Fruit fly (Drosophila melanogaster) whole organism, embryonic: ENCODE data around the gene CG11986.

Experiments used
- Ada2b ChIP-seq: fragments of 200-800 bp; sonication (Bioruptor generic); IDR thresholded peaks from 2 replicates; pipeline ENCODE4 v1.3.6; 2022; ENCODE audit warnings: missing biosample characterization, missing genetic modification characterization
- Adf1 ChIP-seq: fragments of 200-800 bp; sonication (Bioruptor generic); IDR thresholded peaks from 2 replicates; pipeline ENCODE4 v1.3.6; 2022; ENCODE audit warnings: missing biosample characterization, missing genetic modification characterization
- Atf-2 ChIP-seq: fragments of 200-800 bp; sonication (Bioruptor generic); optimal IDR thresholded peaks from 2 replicates; lab custom pipeline; 2016; ENCODE audit warnings: missing biosample characterization, missing genetic modification characterization
- B-H2 ChIP-seq: fragments of 200-800 bp; sonication (Bioruptor generic); optimal IDR thresholded peaks from 2 replicates; lab custom pipeline; 2018; ENCODE audit warnings: missing biosample characterization, mild to moderate bottlenecking, missing genetic modification characterization
- CG10274 ChIP-seq: fragments of 200-800 bp; sonication (Bioruptor generic); optimal IDR thresholded peaks from 3 replicates; lab custom pipeline; 2017; ENCODE audit warnings: missing biosample characterization, mild to moderate bottlenecking, missing genetic modification characterization
- CG10321 ChIP-seq: fragments of 200-800 bp; sonication (Bioruptor generic); IDR thresholded peaks from 2 replicates; pipeline ENCODE4 v1.3.6; 2022; ENCODE audit warnings: missing biosample characterization, missing genetic modification characterization
- CG11723 ChIP-seq: fragments of 200-800 bp; sonication (Bioruptor generic); optimal IDR thresholded peaks from 2 replicates; lab custom pipeline; 2017; ENCODE audit warnings: missing biosample characterization, mild to moderate bottlenecking, missing genetic modification characterization
- CG12236 ChIP-seq: fragments of 200-800 bp; sonication (Bioruptor generic); optimal IDR thresholded peaks from 2 replicates; lab custom pipeline; 2016; ENCODE audit warnings: missing biosample characterization, missing genetic modification characterization
- CG13296 ChIP-seq: fragments of 200-800 bp; sonication (Bioruptor generic); optimal IDR thresholded peaks from 3 replicates; lab custom pipeline; 2018; ENCODE audit warnings: missing biosample characterization, mild to moderate bottlenecking, missing genetic modification characterization
- CG1603 ChIP-seq: fragments of 200-800 bp; sonication (Bioruptor generic); optimal IDR thresholded peaks from 2 replicates; lab custom pipeline; 2019; ENCODE audit warnings: missing biosample characterization, mild to moderate bottlenecking, missing genetic modification characterization, moderate library complexity
- CG1792 ChIP-seq: fragments of 200-800 bp; sonication (Bioruptor generic); optimal IDR thresholded peaks from 2 replicates; lab custom pipeline; 2016; ENCODE audit warnings: missing biosample characterization, missing genetic modification characterization
- CG18476 ChIP-seq: fragments of 200-800 bp; sonication (Bioruptor generic); optimal IDR thresholded peaks from 2 replicates; lab custom pipeline; 2016; ENCODE audit warnings: missing biosample characterization, mild to moderate bottlenecking, missing genetic modification characterization
- CG2129 ChIP-seq: fragments of 200-800 bp; sonication (Bioruptor generic); IDR thresholded peaks from 2 replicates; pipeline ENCODE4 v1.3.6; 2022; ENCODE audit warnings: missing biosample characterization, missing genetic modification characterization; ENCODE audit not compliant: partially characterized antibody
- CG2202 ChIP-seq: fragments of 200-800 bp; sonication (Bioruptor generic); optimal IDR thresholded peaks from 2 replicates; lab custom pipeline; 2018; ENCODE audit warnings: missing biosample characterization, mild to moderate bottlenecking, missing genetic modification characterization
- CG2875 ChIP-seq: fragments of 200-800 bp; sonication (Bioruptor generic); optimal IDR thresholded peaks from 2 replicates; lab custom pipeline; 2017; ENCODE audit warnings: missing biosample characterization, mild to moderate bottlenecking, missing genetic modification characterization, missing genetic modification reagents
- CG30431 ChIP-seq: fragments of 200-800 bp; sonication (Bioruptor generic); optimal IDR thresholded peaks from 2 replicates; lab custom pipeline; 2017; ENCODE audit warnings: missing biosample characterization, missing genetic modification characterization
- CG31388 ChIP-seq: fragments of 200-800 bp; sonication (Bioruptor generic); optimal IDR thresholded peaks from 2 replicates; lab custom pipeline; 2016; ENCODE audit warnings: missing biosample characterization, missing genetic modification characterization
- CG31441 ChIP-seq: fragments of 200-800 bp; sonication (Bioruptor generic); IDR thresholded peaks from 2 replicates; pipeline ENCODE4 v1.3.6; 2022; ENCODE audit warnings: missing biosample characterization, missing genetic modification characterization
- CG33557 ChIP-seq: fragments of 200-800 bp; sonication (Bioruptor generic); optimal IDR thresholded peaks from 2 replicates; lab custom pipeline; 2019; ENCODE audit warnings: missing biosample characterization, mild to moderate bottlenecking, missing genetic modification characterization, moderate library complexity
- CG3407 ChIP-seq: fragments of 200-800 bp; sonication (Bioruptor generic); optimal IDR thresholded peaks from 2 replicates; lab custom pipeline; 2018; ENCODE audit warnings: missing biosample characterization, mild to moderate bottlenecking, missing genetic modification characterization
- CG42726 ChIP-seq: fragments of 200-800 bp; sonication (Bioruptor generic); IDR thresholded peaks from 2 replicates; pipeline ENCODE4 v1.3.6; 2022; ENCODE audit warnings: missing biosample characterization, missing genetic modification characterization; ENCODE audit not compliant: partially characterized antibody
- CG6765 ChIP-seq: fragments of 200-800 bp; sonication (Bioruptor generic); optimal IDR thresholded peaks from 3 replicates; lab custom pipeline; 2017; ENCODE audit warnings: missing biosample characterization, mild to moderate bottlenecking, missing genetic modification characterization
- CG6854 ChIP-seq: fragments of 200-800 bp; sonication (Bioruptor generic); optimal IDR thresholded peaks from 3 replicates; lab custom pipeline; 2017; ENCODE audit warnings: missing biosample characterization, mild to moderate bottlenecking, missing genetic modification characterization
- CG9932 ChIP-seq: fragments of 200-800 bp; sonication (Bioruptor generic); IDR thresholded peaks from 2 replicates; pipeline ENCODE4 v1.3.6; 2022; ENCODE audit warnings: missing biosample characterization, missing genetic modification characterization
- CTCF ChIP-seq: fragments of 200-800 bp; sonication (Bioruptor generic); optimal IDR thresholded peaks from 2 replicates; lab custom pipeline; 2017; ENCODE audit warnings: missing biosample characterization, mild to moderate bottlenecking, missing genetic modification characterization, moderate library complexity
- CrebB ChIP-seq: fragments of 200-800 bp; sonication (Bioruptor generic); optimal IDR thresholded peaks from 3 replicates; lab custom pipeline; 2018; ENCODE audit warnings: missing biosample characterization, mild to moderate bottlenecking, missing genetic modification characterization
- Dad ChIP-seq: fragments of 200-800 bp; sonication (Bioruptor generic); optimal IDR thresholded peaks from 3 replicates; lab custom pipeline; 2016; ENCODE audit warnings: missing biosample characterization, missing genetic modification characterization
- Dek ChIP-seq: fragments of 200-800 bp; sonication (Bioruptor generic); optimal IDR thresholded peaks from 3 replicates; lab custom pipeline; 2019; ENCODE audit warnings: missing biosample characterization, mild to moderate bottlenecking, missing genetic modification characterization, moderate library complexity
- GATAe ChIP-seq: fragments of 200-800 bp; sonication (Bioruptor generic); conservative IDR thresholded peaks from 2 replicates; pipeline ENCODE4 v1.3.6; 2022; ENCODE audit warnings: missing biosample characterization, missing genetic modification characterization
- Hey ChIP-seq: fragments of 200-800 bp; sonication (Bioruptor generic); optimal IDR thresholded peaks from 3 replicates; lab custom pipeline; 2018; ENCODE audit warnings: missing biosample characterization, mild to moderate bottlenecking, missing genetic modification characterization
- HmgD ChIP-seq: fragments of 200-800 bp; sonication (Bioruptor generic); optimal IDR thresholded peaks from 3 replicates; lab custom pipeline; 2016; ENCODE audit warnings: missing biosample characterization, missing genetic modification characterization
- MBD-R2 ChIP-seq: fragments of 200-800 bp; sonication (Bioruptor generic); IDR thresholded peaks from 2 replicates; pipeline ENCODE4 v1.3.6; 2022; ENCODE audit warnings: missing biosample characterization, missing genetic modification characterization
- Mes4 ChIP-seq: fragments of 200-800 bp; sonication (Bioruptor generic); optimal IDR thresholded peaks from 2 replicates; lab custom pipeline; 2016; ENCODE audit warnings: missing biosample characterization, missing genetic modification characterization
- Rfx ChIP-seq: fragments of 200-800 bp; sonication (Bioruptor generic); IDR thresholded peaks from 2 replicates; pipeline ENCODE4 v1.3.6; 2022; ENCODE audit warnings: missing biosample characterization, missing genetic modification characterization
- Sry-β ChIP-seq: fragments of 200-800 bp; sonication (Bioruptor generic); optimal IDR thresholded peaks from 2 replicates; lab custom pipeline; 2018; ENCODE audit warnings: missing biosample characterization, mild to moderate bottlenecking, missing genetic modification characterization, moderate library complexity
- cas ChIP-seq: fragments of 200-800 bp; sonication (Bioruptor generic); IDR thresholded peaks from 2 replicates; pipeline ENCODE4 v1.3.6; 2022; ENCODE audit warnings: missing biosample characterization, missing genetic modification characterization
- cg ChIP-seq: fragments of 200-800 bp; sonication (Bioruptor generic); optimal IDR thresholded peaks from 3 replicates; lab custom pipeline; 2019; ENCODE audit warnings: missing biosample characterization, mild to moderate bottlenecking, missing genetic modification characterization, moderate library complexity
- chif ChIP-seq, 2 experiments: fragments of 200-800 bp; sonication (Bioruptor generic); optimal IDR thresholded peaks; 3 replicates each; lab custom pipeline; 2016; ENCODE audit warnings: missing biosample characterization in 2 of 2, missing genetic modification characterization in 2 of 2
- chinmo ChIP-seq: fragments of 200-800 bp; sonication (Bioruptor generic); IDR thresholded peaks from 4 replicates; pipeline ENCODE4 v1.3.6; 2022; ENCODE audit warnings: missing biosample characterization, missing genetic modification characterization; ENCODE audit not compliant: partially characterized antibody
- corto ChIP-seq: fragments of 200-800 bp; sonication (Bioruptor generic); optimal IDR thresholded peaks from 2 replicates; lab custom pipeline; 2016; ENCODE audit warnings: missing biosample characterization, mild to moderate bottlenecking, missing genetic modification characterization, moderate library complexity
- crc ChIP-seq: fragments of 200-800 bp; sonication (Bioruptor generic); optimal IDR thresholded peaks from 2 replicates; lab custom pipeline; 2016; ENCODE audit warnings: missing biosample characterization, missing genetic modification characterization
- dati ChIP-seq: fragments of 200-800 bp; sonication (Bioruptor generic); IDR thresholded peaks from 2 replicates; pipeline ENCODE4 v1.3.6; 2022; ENCODE audit warnings: missing biosample characterization, missing genetic modification characterization
- emc ChIP-seq: fragments of 200-800 bp; sonication (Bioruptor generic); optimal IDR thresholded peaks from 2 replicates; lab custom pipeline; 2016; ENCODE audit warnings: missing biosample characterization, missing genetic modification characterization
- fd96Cb ChIP-seq: fragments of 200-800 bp; sonication (Bioruptor generic); optimal IDR thresholded peaks from 2 replicates; lab custom pipeline; 2018; ENCODE audit warnings: missing biosample characterization, mild to moderate bottlenecking, missing genetic modification characterization, moderate library complexity
- gro ChIP-seq: fragments of 200-800 bp; sonication (Bioruptor generic); optimal IDR thresholded peaks from 2 replicates; lab custom pipeline; 2016; ENCODE audit warnings: missing biosample characterization, missing genetic modification characterization
- gsb-n ChIP-seq: fragments of 200-800 bp; sonication (Bioruptor generic); optimal IDR thresholded peaks from 3 replicates; lab custom pipeline; 2018; ENCODE audit warnings: missing biosample characterization, mild to moderate bottlenecking, missing genetic modification characterization
- jumu ChIP-seq: fragments of 200-800 bp; sonication (Bioruptor generic); optimal IDR thresholded peaks from 3 replicates; lab custom pipeline; 2016; ENCODE audit warnings: missing biosample characterization, missing genetic modification characterization
- ken ChIP-seq: fragments of 200-800 bp; sonication (Bioruptor generic); IDR thresholded peaks from 3 replicates; pipeline ENCODE4 v1.3.6; 2022; ENCODE audit warnings: missing biosample characterization, missing genetic modification characterization
- odd ChIP-seq: fragments of 200-800 bp; sonication (Bioruptor generic); optimal IDR thresholded peaks from 2 replicates; lab custom pipeline; 2017; ENCODE audit warnings: missing biosample characterization, mild to moderate bottlenecking, missing genetic modification characterization
- slbo ChIP-seq: fragments of 200-800 bp; sonication (Bioruptor generic); IDR thresholded peaks from 2 replicates; pipeline ENCODE4 v1.3.6; 2022; ENCODE audit warnings: missing biosample characterization, missing genetic modification characterization
- trem ChIP-seq: fragments of 200-800 bp; optimal IDR thresholded peaks from 3 replicates; lab custom pipeline; 2019; ENCODE audit warnings: missing biosample characterization, mild to moderate bottlenecking, missing genetic modification characterization, moderate library complexity

CG11986 gene

DNA sequence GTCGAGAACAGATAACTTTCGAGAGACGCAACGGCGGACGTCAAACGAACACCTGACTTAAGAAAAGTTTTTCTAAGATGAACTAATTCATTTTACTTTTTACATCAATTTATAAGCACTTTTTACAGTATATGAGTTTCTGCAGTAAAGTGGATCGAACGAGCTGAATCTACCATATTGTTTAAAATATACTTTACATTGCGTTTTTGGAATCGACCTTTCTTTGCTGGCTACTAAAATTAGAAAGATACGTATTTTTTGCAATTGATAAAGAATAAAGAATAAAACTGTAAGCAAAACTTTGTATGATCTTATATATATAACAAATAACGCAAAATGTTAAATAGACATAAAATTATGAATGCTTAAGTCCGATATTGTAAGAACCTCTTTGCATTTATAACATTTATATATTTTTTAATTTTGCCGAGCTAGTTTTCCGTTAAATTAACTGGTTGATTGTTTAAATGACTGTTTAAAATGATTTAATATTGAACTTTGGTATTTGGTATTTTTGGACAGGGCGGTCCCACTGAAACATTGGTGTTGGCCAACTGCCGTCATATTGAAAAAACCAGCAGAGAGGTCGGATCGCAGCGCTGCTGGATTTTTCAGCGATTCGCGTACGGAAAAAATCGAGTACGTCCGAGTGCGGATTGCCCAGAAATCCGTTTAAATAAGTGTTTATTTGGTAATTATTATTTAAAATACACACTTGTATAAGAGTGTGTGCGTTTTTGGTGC lies 36.9 kb downstream of the CG11986 start, which contains the start of gene Kdm2 (continued):
- TF ChIP-seq B-H2 (GFP tag; lab: Kevin White, UChicago) = peak; percentile 52
- no peak for TF ChIP-seq fd96Cb
- no peak for TF ChIP-seq Hey
- TF ChIP-seq crc (GFP tag; lab: Kevin White, UChicago) = no peak
- no peak for TF ChIP-seq HmgD (GFP tag; lab: Kevin White, UChicago)
- no peak for TF ChIP-seq CG1792 (GFP tag; lab: Kevin White, UChicago)
- TF ChIP-seq cas (GFP tag; lab: Robert Waterston, UW) = no peak
- TF ChIP-seq odd (GFP tag; lab: Kevin White, UChicago) = peak; percentile 40
- no peak for TF ChIP-seq MBD-R2 (GFP tag; lab: Robert Waterston, UW)
- no peak for TF ChIP-seq CG6854 (GFP tag; lab: Kevin White, UChicago)
- TF ChIP-seq CG10321 (GFP tag; lab: Robert Waterston, UW) = no peak
- no peak for TF ChIP-seq dati (GFP tag; lab: Robert Waterston, UW)
- no peak for TF ChIP-seq CG30431 (GFP tag; lab: Kevin White, UChicago)
- TF ChIP-seq CG1603 (tag; lab: Kevin White, UChicago) = peak; percentile 50
- TF ChIP-seq cg (GFP tag; lab: Kevin White, UChicago) = no peak
- TF ChIP-seq CTCF = peak; percentile 56
- no peak for TF ChIP-seq CG2202 (tag; lab: Kevin White, UChicago)
- peak; percentile 57 for TF ChIP-seq Dek (tag; lab: Kevin White, UChicago)
- TF ChIP-seq CG2875 (GFP tag; lab: Kevin White, UChicago) = no peak
- no peak for TF ChIP-seq CG33557 (GFP tag; lab: Kevin White, UChicago)
- no peak for TF ChIP-seq CG10274 (GFP tag; lab: Kevin White, UChicago)
- TF ChIP-seq gro (GFP tag; lab: Kevin White, UChicago) = peak; percentile 63
- no peak for TF ChIP-seq emc (GFP tag; lab: Kevin White, UChicago)
- no peak for TF ChIP-seq CG31441 (GFP tag; lab: Robert Waterston, UW)
- no peak for TF ChIP-seq slbo
- TF ChIP-seq Atf-2 (GFP tag; lab: Kevin White, UChicago) = no peak
- peak; percentile 39 for TF ChIP-seq CG13296 (GFP tag; lab: Kevin White, UChicago)
- no peak for TF ChIP-seq Rfx (GFP tag; lab: Robert Waterston, UW)
- no peak for TF ChIP-seq Sry-β (GFP tag; lab: Kevin White, UChicago)
- no peak for TF ChIP-seq CG2129
- no peak for TF ChIP-seq CG42726 (GFP tag; lab: Robert Waterston, UW)
- TF ChIP-seq Mes4 (GFP tag; lab: Kevin White, UChicago) = no peak
- no peak for TF ChIP-seq jumu (GFP tag; lab: Kevin White, UChicago)
- TF ChIP-seq Dad = no peak
- peak; percentile 30 for TF ChIP-seq gsb-n
- peak; percentile 57 for TF ChIP-seq CG6765 (GFP tag; lab: Kevin White, UChicago)
- TF ChIP-seq CG11723 (GFP tag; lab: Kevin White, UChicago) = no peak
- TF ChIP-seq CrebB (tag; lab: Kevin White, UChicago) = no peak
- TF ChIP-seq trem (tag; lab: Kevin White, UChicago) = peak; percentile 65
- no peak for TF ChIP-seq chinmo (GFP tag; lab: Robert Waterston, UW)
- no peak for TF ChIP-seq CG18476
- peak in 1 of 2 experiments; percentile 5 for TF ChIP-seq chif (GFP tag; optimal IDR thresholded peaks at IDR 0.05; lab: Kevin White, UChicago)
- TF ChIP-seq CG12236 (GFP tag; lab: Kevin White, UChicago) = no peak
- no peak for TF ChIP-seq Adf1 (GFP tag; lab: Robert Waterston, UW)
- TF ChIP-seq Ada2b (GFP tag; lab: Robert Waterston, UW) = no peak
- TF ChIP-seq ken (GFP tag; lab: Robert Waterston, UW) = no peak
- TF ChIP-seq corto (GFP tag; lab: Kevin White, UChicago) = peak; percentile 41
- TF ChIP-seq CG9932 = no peak
- no peak for TF ChIP-seq CG31388 (GFP tag; lab: Kevin White, UChicago)
- no peak for TF ChIP-seq CG3407 (GFP tag; lab: Kevin White, UChicago)
- TF ChIP-seq GATAe (GFP tag; lab: Robert Waterston, UW) = no peak
